Worm (Caenorhabditis elegans): Measurements from ENCODE around the gene srt-59.

srt-59 gene

DNA sequence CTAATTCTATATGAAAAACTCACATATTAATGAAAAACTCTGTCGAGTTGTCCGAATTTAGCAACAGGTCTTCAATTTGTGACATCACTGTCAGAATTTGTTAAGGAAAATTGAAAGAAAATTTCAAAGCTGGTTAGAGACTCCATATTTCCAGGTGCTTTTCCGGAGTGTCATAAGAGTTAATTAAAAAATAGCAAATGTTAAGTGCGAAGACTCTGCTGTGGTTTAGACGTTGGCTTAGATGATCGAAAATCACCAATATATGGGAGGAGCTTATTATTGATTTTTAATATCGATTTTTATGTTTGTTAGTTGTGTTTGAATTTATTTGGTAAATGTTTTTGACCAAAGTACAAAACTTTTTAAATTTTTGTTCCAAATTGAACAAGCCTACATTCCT, 13.8 kb downstream of the srt-59 start, which contains the start of gene C18H7.12:
C18H7.12 (minus strand) TSS at position 101 of the 400 bp plus-strand sequence.
- TF ChIP-seq F37B4.10 (GFP tag; IDR thresholded peaks at IDR 0.05) (no peak), gei-17 (GFP tag; optimal IDR thresholded peaks at IDR 0.05) (no peak), F55B11.4 (tag; optimal IDR thresholded peaks at IDR 0.05; ENCODE audit: borderline replicate concordance, insufficient read depth) (no peak), zim-3 (tag; optimal IDR thresholded peaks at IDR 0.05) (no peak), snpc-3.4 (tag; optimal IDR thresholded peaks at IDR 0.05) (no peak), nfya-1 (tag; optimal IDR thresholded peaks at IDR 0.05; ENCODE audit: borderline replicate concordance, insufficient read depth) (no peak), mxl-1 (tag; optimal IDR thresholded peaks at IDR 0.05) (no peak), unc-130 (GFP tag; optimal IDR thresholded peaks at IDR 0.05) (no peak), madf-10 (tag; optimal IDR thresholded peaks at IDR 0.05) (no peak), ZK185.1 (tag; optimal IDR thresholded peaks at IDR 0.05; ENCODE audit: poor library complexity, severe bottlenecking) (no peak), ztf-28 (GFP tag; IDR thresholded peaks at IDR 0.05) (no peak), lsy-27 (tag; optimal IDR thresholded peaks at IDR 0.05; ENCODE audit: borderline replicate concordance, insufficient read depth) (no peak), tbp1 (GFP tag; optimal IDR thresholded peaks at IDR 0.05) (no peak), F33H1.4 (GFP tag; IDR thresholded peaks at IDR 0.05) (no peak), madf-8 (GFP tag; conservative IDR thresholded peaks at IDR 0.05) (no peak), pha-4 (tag; optimal IDR thresholded peaks at IDR 0.05) (no peak), hsf-1 (GFP tag; IDR thresholded peaks at IDR 0.05) (no peak), efl-1 (GFP tag; optimal IDR thresholded peaks at IDR 0.05) (no peak), atf-7 (tag; optimal IDR thresholded peaks at IDR 0.05) (no peak), athp-1 (tag; optimal IDR thresholded peaks at IDR 0.05) (no peak)

DNA sequence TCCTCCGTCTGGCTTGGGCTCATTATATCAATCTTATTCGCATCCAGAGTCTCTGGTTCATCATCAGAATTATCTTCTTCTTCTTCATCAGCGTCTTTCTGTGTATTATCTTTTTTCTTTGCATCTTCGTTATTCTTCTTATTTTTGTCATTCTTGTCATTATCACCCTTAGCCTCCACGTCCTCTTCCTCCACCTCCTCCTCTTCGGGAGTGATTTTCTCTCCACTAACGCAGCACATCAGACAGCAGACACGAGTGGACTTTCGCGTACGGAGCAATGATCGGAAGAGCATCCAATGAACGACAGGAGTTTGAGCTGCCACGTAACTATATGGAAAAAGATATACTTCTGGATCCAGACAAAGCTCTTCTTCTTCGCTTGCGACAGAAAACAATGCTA, 17.5 kb downstream of the srt-59 start:
- no peak for TF ChIP-seq lin-26 (GFP tag; IDR thresholded peaks at IDR 0.05)
- no peak for TF ChIP-seq athp-1 (tag; optimal IDR thresholded peaks at IDR 0.05)
- no peak for TF ChIP-seq snpc-4 (GFP tag; optimal IDR thresholded peaks at IDR 0.05)
- TF ChIP-seq snpc-4 (tag; optimal IDR thresholded peaks at IDR 0.05) = no peak
- TF ChIP-seq efl-1 (GFP tag; optimal IDR thresholded peaks at IDR 0.05) = no peak
- TF ChIP-seq Y79H2A.3 (GFP tag; conservative IDR thresholded peaks at IDR 0.05) = no peak
- TF ChIP-seq gei-17 (GFP tag; optimal IDR thresholded peaks at IDR 0.05) = no peak
- no peak for TF ChIP-seq K12H6.12 (tag; optimal IDR thresholded peaks at IDR 0.05)
- TF ChIP-seq fkh-3 (tag; optimal IDR thresholded peaks at IDR 0.05) = no peak
- TF ChIP-seq egl-18 (GFP tag; IDR thresholded peaks at IDR 0.05) = no peak
- no peak for TF ChIP-seq Y56A3A.18 (GFP tag; IDR thresholded peaks at IDR 0.05)
- TF ChIP-seq akir-1 (GFP tag; optimal IDR thresholded peaks at IDR 0.05) = no peak
- no peak for TF ChIP-seq hsf-1 (GFP tag; IDR thresholded peaks at IDR 0.05)

DNA sequence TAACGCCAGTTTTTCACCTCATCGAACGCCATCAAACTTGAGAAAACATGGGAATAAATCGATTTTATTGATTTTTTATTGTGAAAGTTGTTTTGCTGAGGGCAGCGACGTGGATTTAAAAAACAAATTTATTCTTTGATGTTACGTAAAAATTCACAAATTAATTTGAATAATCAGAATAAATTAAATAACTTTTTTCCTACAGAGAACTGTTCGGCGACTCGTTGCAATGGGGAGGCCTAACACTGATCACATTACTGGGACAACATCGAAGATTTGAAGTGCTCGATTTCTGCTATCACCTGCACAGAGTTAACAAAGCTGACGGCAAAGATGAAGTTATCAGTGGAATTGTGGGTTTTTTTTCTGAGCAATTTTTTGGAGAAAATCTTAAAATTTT, 19.4 kb downstream of the srt-59 start, which contains the start of gene F56A11.6:
F56A11.6 (minus strand) TSS at position 101 of the 400 bp plus-strand sequence.
- TF ChIP-seq fkh-3 (tag; optimal IDR thresholded peaks at IDR 0.05) (no peak), ztf-28 (GFP tag; IDR thresholded peaks at IDR 0.05) (no peak), mel-28 (tag; optimal IDR thresholded peaks at IDR 0.05; ENCODE audit: borderline replicate concordance) (no peak), ceh-58 (GFP tag; IDR thresholded peaks at IDR 0.05) (no peak), him-1 (tag; optimal IDR thresholded peaks at IDR 0.05) (no peak), snpc-3.4 (tag; optimal IDR thresholded peaks at IDR 0.05) (no peak), F49E8.2 (tag; optimal IDR thresholded peaks at IDR 0.05; ENCODE audit: insufficient read depth) (no peak), pha-4 (tag; optimal IDR thresholded peaks at IDR 0.05) (no peak), lin-35 (GFP tag; optimal IDR thresholded peaks at IDR 0.05) (no peak)

DNA sequence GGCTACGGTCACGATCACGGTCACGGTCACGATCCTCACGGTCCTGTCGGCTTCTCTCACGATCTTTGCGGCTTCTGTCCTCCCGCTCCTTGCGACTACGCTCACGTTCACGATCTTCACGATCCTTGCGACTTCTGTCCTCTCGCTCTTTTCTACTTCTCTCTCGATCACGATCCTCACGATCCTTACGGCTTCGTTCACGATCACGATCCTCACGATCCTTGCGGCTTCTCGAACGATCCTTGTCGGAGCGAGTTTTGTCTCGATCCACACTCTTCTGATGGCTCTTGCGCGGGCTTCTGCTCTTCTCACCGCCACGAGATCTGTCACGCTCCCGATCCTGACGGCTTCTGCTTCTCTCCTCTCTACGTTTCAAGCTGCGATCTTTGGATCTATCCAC, 21.0 kb downstream of the srt-59 start:
- TF ChIP-seq madf-10 (tag; optimal IDR thresholded peaks at IDR 0.05) = no peak
- no peak for TF ChIP-seq F23B12.7 (tag; optimal IDR thresholded peaks at IDR 0.05; ENCODE audit: insufficient read depth)
- TF ChIP-seq egrh-3 (GFP tag; IDR thresholded peaks at IDR 0.05) = peak; percentile 7; the same call in 1 of the 2 replicates
- no peak for TF ChIP-seq hsf-1 (GFP tag; IDR thresholded peaks at IDR 0.05)
- no peak for TF ChIP-seq rcor-1 (GFP tag; IDR thresholded peaks at IDR 0.05)
- no peak for TF ChIP-seq ceh-79 (tag; optimal IDR thresholded peaks at IDR 0.05)
- peak; percentile 75 for TF ChIP-seq zfh-2 (GFP tag; conservative IDR thresholded peaks at IDR 0.05)
- no peak for TF ChIP-seq snpc-1.1 (tag; optimal IDR thresholded peaks at IDR 0.05; ENCODE audit: insufficient read depth)
- no peak for TF ChIP-seq rpc-1 (optimal IDR thresholded peaks at IDR 0.05)
- TF ChIP-seq rpc-1 (tag; optimal IDR thresholded peaks at IDR 0.05) = no peak
- TF ChIP-seq snpc-4 (GFP tag; optimal IDR thresholded peaks at IDR 0.05) = no peak
- no peak for TF ChIP-seq snpc-4 (tag; optimal IDR thresholded peaks at IDR 0.05)
- TF ChIP-seq athp-1 (tag; optimal IDR thresholded peaks at IDR 0.05) = no peak
